Fruit fly (Drosophila melanogaster) whole organism, embryonic: ENCODE measurements around the gene CG9300.

Experiments used
- Ada2b ChIP-seq: fragments of 200-800 bp; sonication (Bioruptor generic); IDR thresholded peaks from 2 replicates; pipeline ENCODE4 v1.3.6; 2022; ENCODE audit warnings: missing biosample characterization, missing genetic modification characterization
- Asciz ChIP-seq: fragments of 200-800 bp; sonication (Bioruptor generic); optimal IDR thresholded peaks from 2 replicates; lab custom pipeline; 2017; ENCODE audit warnings: missing biosample characterization, mild to moderate bottlenecking, missing genetic modification characterization, missing genetic modification reagents
- B-H1 ChIP-seq: fragments of 200-800 bp; sonication (Bioruptor generic); IDR thresholded peaks from 3 replicates; pipeline ENCODE4 v1.3.6; 2022; ENCODE audit warnings: missing biosample characterization, missing genetic modification characterization
- CG11398 ChIP-seq: fragments of 200-800 bp; sonication (Bioruptor generic); optimal IDR thresholded peaks from 2 replicates; lab custom pipeline; 2016; ENCODE audit warnings: missing biosample characterization, missing genetic modification characterization
- CG11696 ChIP-seq: fragments of 200-800 bp; sonication (Bioruptor generic); IDR thresholded peaks from 2 replicates; pipeline ENCODE4 v1.3.6; 2022; ENCODE audit warnings: missing biosample characterization, missing genetic modification characterization
- CG11723 ChIP-seq: fragments of 200-800 bp; sonication (Bioruptor generic); optimal IDR thresholded peaks from 2 replicates; lab custom pipeline; 2017; ENCODE audit warnings: missing biosample characterization, mild to moderate bottlenecking, missing genetic modification characterization
- CG12219 ChIP-seq: fragments of 200-800 bp; sonication (Bioruptor generic); optimal IDR thresholded peaks from 3 replicates; lab custom pipeline; 2018; ENCODE audit warnings: missing biosample characterization, mild to moderate bottlenecking, missing genetic modification characterization
- CG14860 ChIP-seq: fragments of 200-800 bp; sonication (Bioruptor generic); IDR thresholded peaks from 3 replicates; pipeline ENCODE4 v1.3.6; 2022; ENCODE audit warnings: missing biosample characterization, missing genetic modification characterization; ENCODE audit not compliant: partially characterized antibody
- CG17912 ChIP-seq: fragments of 200-800 bp; sonication (Bioruptor generic); optimal IDR thresholded peaks from 2 replicates; lab custom pipeline; 2018; ENCODE audit warnings: missing biosample characterization, mild to moderate bottlenecking, missing genetic modification characterization
- CG18262 ChIP-seq: fragments of 200-800 bp; optimal IDR thresholded peaks from 3 replicates; lab custom pipeline; 2019; ENCODE audit warnings: missing biosample characterization, mild to moderate bottlenecking, missing genetic modification characterization, moderate library complexity
- CG18476 ChIP-seq: fragments of 200-800 bp; sonication (Bioruptor generic); optimal IDR thresholded peaks from 2 replicates; lab custom pipeline; 2016; ENCODE audit warnings: missing biosample characterization, mild to moderate bottlenecking, missing genetic modification characterization
- CG2116 ChIP-seq: fragments of 200-800 bp; sonication (Bioruptor generic); optimal IDR thresholded peaks from 3 replicates; lab custom pipeline; 2018; ENCODE audit warnings: missing biosample characterization, mild to moderate bottlenecking, missing genetic modification characterization
- CG31441 ChIP-seq: fragments of 200-800 bp; sonication (Bioruptor generic); IDR thresholded peaks from 2 replicates; pipeline ENCODE4 v1.3.6; 2022; ENCODE audit warnings: missing biosample characterization, missing genetic modification characterization
- CG34224 ChIP-seq: fragments of 200-800 bp; sonication (Bioruptor generic); IDR thresholded peaks from 3 replicates; pipeline ENCODE4 v1.3.6; 2022; ENCODE audit warnings: missing biosample characterization, missing genetic modification characterization; ENCODE audit not compliant: partially characterized antibody
- CG6175 ChIP-seq: fragments of 200-800 bp; sonication (Bioruptor generic); IDR thresholded peaks from 3 replicates; pipeline ENCODE4 v1.3.6; 2022; ENCODE audit warnings: missing biosample characterization, missing genetic modification characterization
- CG7271 ChIP-seq: fragments of 200-800 bp; sonication (Bioruptor generic); optimal IDR thresholded peaks from 2 replicates; lab custom pipeline; 2018; ENCODE audit warnings: missing biosample characterization, mild to moderate bottlenecking, missing genetic modification characterization, moderate library complexity
- CG9609 ChIP-seq: fragments of 200-800 bp; sonication (Bioruptor generic); optimal IDR thresholded peaks from 3 replicates; lab custom pipeline; 2016; ENCODE audit warnings: missing biosample characterization, missing genetic modification characterization
- CG9727 ChIP-seq: fragments of 200-800 bp; sonication (Bioruptor generic); optimal IDR thresholded peaks from 3 replicates; lab custom pipeline; 2017; ENCODE audit warnings: missing biosample characterization, mild to moderate bottlenecking, missing genetic modification characterization
- CHES-1-like ChIP-seq: fragments of 200-800 bp; sonication (Bioruptor generic); optimal IDR thresholded peaks from 2 replicates; lab custom pipeline; 2016; ENCODE audit warnings: missing biosample characterization, missing genetic modification characterization
- Camta ChIP-seq: fragments of 200-800 bp; sonication (Bioruptor generic); optimal IDR thresholded peaks from 2 replicates; lab custom pipeline; 2016; ENCODE audit warnings: missing biosample characterization, missing genetic modification characterization
- Dad ChIP-seq: fragments of 200-800 bp; sonication (Bioruptor generic); optimal IDR thresholded peaks from 3 replicates; lab custom pipeline; 2016; ENCODE audit warnings: missing biosample characterization, missing genetic modification characterization
- Dbx ChIP-seq: fragments of 200-800 bp; sonication (Bioruptor generic); IDR thresholded peaks from 3 replicates; pipeline ENCODE4 v1.3.6; 2022; ENCODE audit warnings: missing biosample characterization, missing genetic modification characterization
- Dll ChIP-seq: fragments of 200-800 bp; sonication (Bioruptor generic); IDR thresholded peaks from 4 replicates; pipeline ENCODE4 v1.3.6; 2022; ENCODE audit warnings: missing biosample characterization, missing genetic modification characterization; ENCODE audit not compliant: partially characterized antibody
- Gug ChIP-seq: fragments of 200-800 bp; sonication (Bioruptor generic); IDR thresholded peaks from 4 replicates; pipeline ENCODE4 v1.3.6; 2022; ENCODE audit warnings: missing biosample characterization, missing genetic modification characterization
- HLH4C ChIP-seq: fragments of 200-800 bp; sonication (Bioruptor generic); IDR thresholded peaks from 3 replicates; pipeline ENCODE4 v1.3.6; 2022; ENCODE audit warnings: missing biosample characterization, missing genetic modification characterization; ENCODE audit not compliant: partially characterized antibody
- Neu2 ChIP-seq: fragments of 200-800 bp; sonication (Bioruptor generic); optimal IDR thresholded peaks from 3 replicates; lab custom pipeline; 2016; ENCODE audit warnings: missing biosample characterization, missing genetic modification characterization, borderline replicate concordance
- PHDP ChIP-seq: fragments of 200-800 bp; sonication (Bioruptor generic); optimal IDR thresholded peaks from 3 replicates; lab custom pipeline; 2018; ENCODE audit warnings: missing biosample characterization, mild to moderate bottlenecking, missing genetic modification characterization, moderate library complexity
- Pdp1 ChIP-seq, 2 experiments: fragments of 200-800 bp; sonication (Bioruptor generic); optimal IDR thresholded peaks; 3 replicates each; lab custom pipeline; 2016; ENCODE audit warnings: missing biosample characterization in 2 of 2, missing genetic modification characterization in 2 of 2, mild to moderate bottlenecking in 1 of 2, moderate library complexity in 1 of 2
- Tbp ChIP-seq: fragments of >200 bp; optimal IDR thresholded peaks from 2 replicates; lab custom pipeline; 2018; ENCODE audit warnings: missing biosample characterization, missing genetic modification characterization
- Vsx1 ChIP-seq: fragments of 200-800 bp; sonication (Bioruptor generic); optimal IDR thresholded peaks from 2 replicates; lab custom pipeline; 2017; ENCODE audit warnings: missing biosample characterization, mild to moderate bottlenecking, missing genetic modification characterization, missing genetic modification reagents
- abd-A ChIP-seq: fragments of 200-800 bp; sonication (Bioruptor generic); optimal IDR thresholded peaks from 3 replicates; lab custom pipeline; 2019; ENCODE audit warnings: missing biosample characterization, mild to moderate bottlenecking, missing genetic modification characterization, moderate library complexity
- amos ChIP-seq: fragments of 200-800 bp; sonication (Bioruptor generic); IDR thresholded peaks from 2 replicates; pipeline ENCODE4 v1.3.6; 2022; ENCODE audit warnings: missing biosample characterization, missing genetic modification characterization; ENCODE audit not compliant: partially characterized antibody
- bsh ChIP-seq, 2 experiments: fragments of 200-800 bp; sonication (Bioruptor generic); optimal IDR thresholded peaks; 2 replicates each; lab custom pipeline; 2017 to 2018; ENCODE audit warnings: mild to moderate bottlenecking in 2 of 2, missing biosample characterization in 2 of 2, missing genetic modification characterization in 2 of 2, moderate library complexity in 1 of 2
- ems ChIP-seq: fragments of 200-800 bp; sonication (Bioruptor generic); optimal IDR thresholded peaks from 3 replicates; lab custom pipeline; 2016; ENCODE audit warnings: missing biosample characterization, missing genetic modification characterization
- exex ChIP-seq: fragments of 200-800 bp; sonication (Bioruptor generic); optimal IDR thresholded peaks from 4 replicates; lab custom pipeline; 2018; ENCODE audit warnings: missing biosample characterization, mild to moderate bottlenecking, missing genetic modification characterization, moderate library complexity
- fd64A ChIP-seq: fragments of 200-800 bp; sonication (Bioruptor generic); optimal IDR thresholded peaks from 3 replicates; lab custom pipeline; 2018; ENCODE audit warnings: missing biosample characterization, mild to moderate bottlenecking, missing genetic modification characterization
- hbn ChIP-seq: fragments of 200-800 bp; sonication (Bioruptor generic); IDR thresholded peaks from 2 replicates; pipeline ENCODE4 v1.3.6; 2022; ENCODE audit warnings: missing biosample characterization, missing genetic modification characterization; ENCODE audit not compliant: partially characterized antibody
- her ChIP-seq: fragments of 200-800 bp; sonication (Bioruptor generic); optimal IDR thresholded peaks from 2 replicates; lab custom pipeline; 2016; ENCODE audit warnings: missing biosample characterization, missing genetic modification characterization
- hkb ChIP-seq, 2 experiments: fragments of 200-800 bp in 1 of 2; fragments of >200 bp in 1 of 2; sonication (Bioruptor generic) in 1 of 2; IDR thresholded peaks in 1 of 2; optimal IDR thresholded peaks in 1 of 2; 2 replicates each; pipeline versions ENCODE4 v1.3.6 to Lab custom; 2017 to 2022; ENCODE audit warnings: missing biosample characterization in 1 of 2, missing genetic modification characterization in 1 of 2
- insv ChIP-seq, 2 experiments: fragments of 200-800 bp; sonication (Bioruptor generic); optimal IDR thresholded peaks; 3 replicates each; lab custom pipeline; 2016 to 2018; ENCODE audit warnings: missing biosample characterization in 2 of 2, missing genetic modification characterization in 2 of 2
- jing ChIP-seq: fragments of 200-800 bp; sonication (Bioruptor generic); optimal IDR thresholded peaks from 2 replicates; lab custom pipeline; 2018; ENCODE audit warnings: missing biosample characterization, mild to moderate bottlenecking, missing genetic modification characterization
- lilli ChIP-seq: fragments of 200-800 bp; sonication (Bioruptor generic); optimal IDR thresholded peaks from 3 replicates; lab custom pipeline; 2016; ENCODE audit warnings: missing biosample characterization, missing genetic modification characterization
- nau ChIP-seq: fragments of 200-800 bp; sonication (Bioruptor generic); optimal IDR thresholded peaks from 3 replicates; lab custom pipeline; 2017; ENCODE audit warnings: missing biosample characterization, mild to moderate bottlenecking, missing genetic modification characterization, missing genetic modification reagents
- pb ChIP-seq: fragments of 200-800 bp; sonication (Bioruptor generic); optimal IDR thresholded peaks from 3 replicates; lab custom pipeline; 2016; ENCODE audit warnings: missing biosample characterization, missing genetic modification characterization
- run ChIP-seq: fragments of 200-800 bp; sonication (Bioruptor generic); optimal IDR thresholded peaks from 3 replicates; lab custom pipeline; 2018; ENCODE audit warnings: missing biosample characterization, mild to moderate bottlenecking, missing genetic modification characterization
- sqz ChIP-seq: fragments of 200-800 bp; sonication (Bioruptor generic); optimal IDR thresholded peaks from 3 replicates; lab custom pipeline; 2018; ENCODE audit warnings: missing biosample characterization, mild to moderate bottlenecking, missing genetic modification characterization
- trem ChIP-seq: fragments of 200-800 bp; optimal IDR thresholded peaks from 3 replicates; lab custom pipeline; 2019; ENCODE audit warnings: missing biosample characterization, mild to moderate bottlenecking, missing genetic modification characterization, moderate library complexity
- vvl ChIP-seq: fragments of 200-800 bp; sonication (Bioruptor generic); IDR thresholded peaks from 2 replicates; pipeline ENCODE4 v1.3.6; 2022; ENCODE audit warnings: missing biosample characterization, missing genetic modification characterization

Gene CG9300

dm6 chr3L:19560695-19561246 lies 8.6 kb downstream of the CG9300 start (continued):
- peak; percentile 88 for TF ChIP-seq run
- TF ChIP-seq ems, result peak; percentile 92
- no peak for TF ChIP-seq Tbp
- TF ChIP-seq abd-A (tag; lab: Kevin White, UChicago), result peak; percentile 28
- TF ChIP-seq jing (GFP tag; lab: Kevin White, UChicago), result peak; percentile 87
- TF ChIP-seq Neu2 (GFP tag; lab: Kevin White, UChicago), result peak; percentile 87
- TF ChIP-seq lilli, result peak; percentile 97
- TF ChIP-seq B-H1, result peak; percentile 93
- TF ChIP-seq Pdp1 (GFP tag; optimal IDR thresholded peaks at IDR 0.05; lab: Kevin White, UChicago), result peak; percentile 92 to 94
- peak; percentile 85; the same call in 1 of the 2 replicates for TF ChIP-seq CG11696 (GFP tag; lab: Robert Waterston, UW)
- TF ChIP-seq PHDP (tag; lab: Kevin White, UChicago), result peak; percentile 95
- peak; percentile 83 for TF ChIP-seq pb
- TF ChIP-seq CG18262 (tag; lab: Kevin White, UChicago), result peak; percentile 95
- TF ChIP-seq Dbx (GFP tag; lab: Robert Waterston, UW), result peak; percentile 95
- TF ChIP-seq vvl, result peak; percentile 98
- TF ChIP-seq fd64A (GFP tag; lab: Kevin White, UChicago), result peak; percentile 92
- TF ChIP-seq CG31441 (GFP tag; lab: Robert Waterston, UW), result peak; percentile 95
- TF ChIP-seq exex (tag; lab: Kevin White, UChicago), result peak; percentile 73
- TF ChIP-seq insv (GFP tag; optimal IDR thresholded peaks at IDR 0.05; lab: Kevin White, UChicago), result peak in 1 of 2 experiments; percentile 76
- TF ChIP-seq HLH4C (GFP tag; lab: Robert Waterston, UW), result no peak
- TF ChIP-seq CG2116 (GFP tag; lab: Kevin White, UChicago), result peak; percentile 68
- TF ChIP-seq CG18476 (GFP tag; lab: Kevin White, UChicago), result peak; percentile 92
- TF ChIP-seq CG12219 (GFP tag; lab: Kevin White, UChicago), result peak; percentile 92
- peak; percentile 91 for TF ChIP-seq CG6175 (GFP tag; lab: Robert Waterston, UW)
- peak; percentile 99 for TF ChIP-seq CG7271 (tag; lab: Kevin White, UChicago)
- TF ChIP-seq CG14860 (GFP tag; lab: Robert Waterston, UW), result no peak
- TF ChIP-seq Dll (GFP tag; lab: Robert Waterston, UW), result no peak
- peak; percentile 88 for TF ChIP-seq nau (GFP tag; lab: Kevin White, UChicago)
- no peak for TF ChIP-seq hbn (GFP tag; lab: Robert Waterston, UW)
- TF ChIP-seq CG9609, result peak; percentile 87
- peak; percentile 95 to 98 for TF ChIP-seq bsh (GFP tag; optimal IDR thresholded peaks at IDR 0.05; lab: Kevin White, UChicago)
- TF ChIP-seq CG9727 (GFP tag; lab: Kevin White, UChicago), result peak; percentile 98
- no peak for TF ChIP-seq CG34224 (GFP tag; lab: Robert Waterston, UW)
- peak; percentile 81 for TF ChIP-seq her
- TF ChIP-seq CG17912 (GFP tag; lab: Kevin White, UChicago), result peak; percentile 81
- TF ChIP-seq Camta, result peak; percentile 94
- TF ChIP-seq CG11398 (GFP tag; lab: Kevin White, UChicago), result peak; percentile 84
- peak; percentile 86 for TF ChIP-seq Gug (GFP tag; lab: Robert Waterston, UW)
- TF ChIP-seq sqz (GFP tag; lab: Kevin White, UChicago), result peak; percentile 93
- TF ChIP-seq Dad (GFP tag; lab: Kevin White, UChicago), result peak; percentile 90
- TF ChIP-seq trem (tag; lab: Kevin White, UChicago), result peak; percentile 94
- no peak for TF ChIP-seq hkb (optimal IDR thresholded peaks at IDR 0.05; lab: Kevin White, UChicago)
- TF ChIP-seq hkb (GFP tag; IDR thresholded peaks at IDR 0.05; lab: Robert Waterston, UW), result peak; percentile 97
- peak; percentile 93 for TF ChIP-seq CG11723 (GFP tag; lab: Kevin White, UChicago)
- no peak for TF ChIP-seq amos (GFP tag; lab: Robert Waterston, UW)
- TF ChIP-seq Ada2b (GFP tag; lab: Robert Waterston, UW), result peak; percentile 95
- TF ChIP-seq Vsx1, result peak; percentile 92
- TF ChIP-seq Asciz (GFP tag; lab: Kevin White, UChicago), result peak; percentile 93
- TF ChIP-seq CHES-1-like (GFP tag; lab: Kevin White, UChicago), result peak; percentile 90
